Worm (Caenorhabditis elegans) whole organism, midembryonic: ENCODE data around the gene mbl-1.

ENCODE experiments used
- flt-1 ChIP-seq: fragments of 200-800 bp; sonication (Bioruptor generic); IDR thresholded peaks from 2 replicates; pipeline ENCODE4 v1.3.6; 2022; ENCODE audit warnings: missing genetic modification characterization, missing compliant biosample characterization
- klf-2 ChIP-seq: fragments of 200-800 bp; sonication (Bioruptor generic); conservative IDR thresholded peaks from 2 replicates; pipeline ENCODE4 v1.3.6; 2022; ENCODE audit warnings: missing genetic modification reagents, missing genetic modification characterization, missing compliant biosample characterization
- tab-1 ChIP-seq: fragments of 200-800 bp; sonication (Bioruptor generic); IDR thresholded peaks from 2 replicates; pipeline ENCODE4 v1.3.6; 2022; ENCODE audit warnings: missing genetic modification characterization, missing compliant biosample characterization
- ztf-23 ChIP-seq: fragments of 200-800 bp; sonication (Bioruptor generic); IDR thresholded peaks from 2 replicates; pipeline ENCODE4 v1.3.6; 2022; ENCODE audit warnings: missing genetic modification reagents, missing genetic modification characterization, missing compliant biosample characterization

DNA sequence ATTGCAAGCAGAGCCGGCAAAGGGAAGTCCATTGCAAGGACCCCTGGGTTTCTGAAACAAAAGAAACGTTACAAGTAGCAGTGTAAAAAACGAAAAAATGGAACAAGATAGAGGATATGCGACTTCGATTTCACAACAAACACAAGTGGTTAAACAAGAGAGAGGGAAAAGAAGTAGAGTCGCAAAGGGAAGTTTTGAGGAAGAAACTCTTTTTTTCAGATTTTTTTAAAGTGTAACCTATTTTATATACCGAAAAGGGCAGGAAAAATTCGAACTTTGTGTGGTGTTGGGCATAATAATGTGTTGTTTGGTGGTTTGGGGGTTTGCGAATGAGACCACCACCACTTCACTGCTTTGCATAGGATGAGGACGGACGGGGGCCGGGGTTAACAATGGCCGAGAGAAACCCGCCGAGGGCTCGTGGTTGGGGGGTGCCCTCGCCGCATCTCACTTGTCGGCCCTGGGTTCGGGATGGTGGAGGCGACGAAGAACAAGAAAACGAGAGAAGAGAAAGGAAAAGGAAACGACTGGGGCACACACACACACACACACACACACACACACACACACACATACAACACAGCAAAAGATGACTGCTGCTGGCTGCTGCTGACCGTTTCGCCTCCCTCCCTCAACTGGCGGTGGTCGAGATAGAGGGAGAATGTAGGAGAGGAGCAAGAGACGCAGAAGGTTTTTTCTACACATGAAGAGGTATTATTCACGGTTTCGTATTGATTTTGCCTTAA, 51.9 kb downstream of the mbl-1 start, which contains the start of gene ptrn-1:
- no peak for TF ChIP-seq klf-2 (GFP tag; lab: Robert Waterston, UW)
- TF ChIP-seq flt-1 (GFP tag; lab: Robert Waterston, UW), result peak; percentile 53; the same call in 1 of the 2 replicates
- no peak; the same call in 1 of the 2 replicates for TF ChIP-seq tab-1 (GFP tag; lab: Robert Waterston, UW)
- TF ChIP-seq ztf-23, result peak; percentile 77; the same call in 1 of the 2 replicates
